Worm (Caenorhabditis elegans): ENCODE data around the gene col-73.

Gene col-73

ce11 chrII:4908160-4908559 is 35.2 kb upstream of the col-73 start:
- TF ChIP-seq C34F6.9 (tag; optimal IDR thresholded peaks at IDR 0.05) (peak; percentile 40), ztf-4 (tag; optimal IDR thresholded peaks at IDR 0.05) (peak; percentile 25), nhr-23 (tag; optimal IDR thresholded peaks at IDR 0.05) (no peak), zag-1 (tag; optimal IDR thresholded peaks at IDR 0.05) (peak; percentile 22), alr-1 (tag; optimal IDR thresholded peaks at IDR 0.05) (no peak), mdl-1 (tag; optimal IDR thresholded peaks at IDR 0.05) (no peak), Y55F3AM.14 (GFP tag; optimal IDR thresholded peaks at IDR 0.05) (peak; percentile 18), fos-1 (tag; optimal IDR thresholded peaks at IDR 0.05) (peak; percentile 10), F13H6.1 (tag; optimal IDR thresholded peaks at IDR 0.05) (peak; percentile 28), nhr-237 (tag; optimal IDR thresholded peaks at IDR 0.05) (no peak), sma-9 (GFP tag; optimal IDR thresholded peaks at IDR 0.05) (peak; percentile 25), sma-9 (tag; optimal IDR thresholded peaks at IDR 0.05) (no peak), nhr-129 (tag; optimal IDR thresholded peaks at IDR 0.05) (peak; percentile 43), lsy-2 (tag; optimal IDR thresholded peaks at IDR 0.05) (peak in 1 of 2 experiments; percentile 25), unc-55 (GFP tag; optimal IDR thresholded peaks at IDR 0.05) (peak; percentile 62), sma-3 (GFP tag; optimal IDR thresholded peaks at IDR 0.05) (peak; percentile 7)

DNA sequence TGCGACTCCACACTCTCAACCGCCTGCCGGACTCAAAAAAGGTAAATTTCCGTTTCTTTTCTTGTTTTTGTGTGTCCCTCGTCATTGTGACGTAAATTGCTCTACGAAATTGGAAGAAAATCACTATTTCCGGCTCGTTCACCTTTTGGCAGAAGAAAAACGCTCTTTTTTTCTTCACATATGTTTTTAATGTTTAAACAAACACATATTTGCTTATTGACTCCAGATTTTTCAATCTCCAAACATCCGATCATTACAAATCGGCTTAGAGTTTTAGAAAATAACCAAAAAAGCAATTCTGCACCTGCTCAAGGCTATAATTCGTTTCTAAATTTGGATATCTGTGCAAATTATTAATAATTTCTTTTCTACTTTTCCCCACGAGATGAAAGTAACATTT is 33.0 kb upstream of the col-73 start:
- no peak for TF ChIP-seq peb-1 (tag; optimal IDR thresholded peaks at IDR 0.05)
- no peak for TF ChIP-seq ztf-4 (tag; optimal IDR thresholded peaks at IDR 0.05)
- TF ChIP-seq ZK546.5 (tag; optimal IDR thresholded peaks at IDR 0.05), result no peak
- TF ChIP-seq unc-39 (tag; optimal IDR thresholded peaks at IDR 0.05), result no peak
- no peak for TF ChIP-seq lin-39 (tag; optimal IDR thresholded peaks at IDR 0.05)
- TF ChIP-seq zag-1 (tag; optimal IDR thresholded peaks at IDR 0.05), result no peak
- TF ChIP-seq ceh-16 (tag; optimal IDR thresholded peaks at IDR 0.05), result no peak
- no peak for TF ChIP-seq skn-1 (tag; optimal IDR thresholded peaks at IDR 0.05)
- no peak for TF ChIP-seq ceh-82 (tag; optimal IDR thresholded peaks at IDR 0.05)
- TF ChIP-seq egl-27 (tag; optimal IDR thresholded peaks at IDR 0.05), result no peak
- no peak for TF ChIP-seq ama-1 (optimal IDR thresholded peaks at IDR 0.05)
- no peak for TF ChIP-seq nhr-77 (tag; optimal IDR thresholded peaks at IDR 0.05)
- TF ChIP-seq ztf-1 (GFP tag; conservative IDR thresholded peaks at IDR 0.05), result no peak
- no peak for TF ChIP-seq sma-3 (GFP tag; optimal IDR thresholded peaks at IDR 0.05)
- TF ChIP-seq C34F6.9 (tag; optimal IDR thresholded peaks at IDR 0.05), result no peak
- TF ChIP-seq mab-5 (tag; optimal IDR thresholded peaks at IDR 0.05), result no peak
- no peak for TF ChIP-seq Y55F3AM.14 (GFP tag; optimal IDR thresholded peaks at IDR 0.05)
- no peak for TF ChIP-seq F13H6.1 (tag; optimal IDR thresholded peaks at IDR 0.05)

DNA sequence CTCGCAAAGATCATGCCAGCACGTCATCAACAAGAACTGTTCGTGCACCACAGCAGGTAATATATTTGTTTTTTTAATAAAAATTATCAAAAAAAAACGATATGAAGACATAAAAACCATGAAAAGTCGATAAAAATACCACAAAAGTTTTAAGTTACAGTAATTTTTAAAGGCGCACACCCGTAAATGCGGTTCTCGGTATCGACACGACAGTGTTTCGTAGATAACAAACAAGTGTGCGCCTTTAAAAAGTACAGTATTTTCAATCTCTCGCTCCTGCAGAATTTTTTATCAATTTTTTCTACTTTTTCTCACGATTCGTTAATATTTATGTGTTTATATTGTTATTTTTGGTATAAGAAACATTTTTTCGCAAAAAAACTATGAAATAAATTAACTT is 32.4 kb upstream of the col-73 start:
- TF ChIP-seq elt-3 (tag; optimal IDR thresholded peaks at IDR 0.05) (no peak), nhr-23 (tag; optimal IDR thresholded peaks at IDR 0.05) (no peak)

- TF ChIP-seq F13H6.1 (tag; optimal IDR thresholded peaks at IDR 0.05) (no peak), nhr-23 (tag; optimal IDR thresholded peaks at IDR 0.05) (no peak), ztf-11 (tag; optimal IDR thresholded peaks at IDR 0.05) (no peak), aly-2 (tag; optimal IDR thresholded peaks at IDR 0.05) (no peak), elt-3 (tag; optimal IDR thresholded peaks at IDR 0.05) (no peak), unc-39 (tag; optimal IDR thresholded peaks at IDR 0.05) (no peak)
These were observed 31.8 kb upstream of the col-73 start, which contains the start of gene btbd-10 for ce11 chrII:4904778-4905177. btbd-10 (plus strand) TSS chrII:4905008.

ce11 chrII:4904277-4904676 is 31.3 kb upstream of the col-73 start:
- TF ChIP-seq mdl-1 (tag; optimal IDR thresholded peaks at IDR 0.05) (peak; percentile 38 to 59), nhr-6 (tag; optimal IDR thresholded peaks at IDR 0.05) (peak; percentile 6), elt-1 (tag; optimal IDR thresholded peaks at IDR 0.05) (no peak), ama-1 (optimal IDR thresholded peaks at IDR 0.05) (peak; percentile 59), nhr-129 (tag; optimal IDR thresholded peaks at IDR 0.05) (peak; percentile 89), ztf-4 (tag; optimal IDR thresholded peaks at IDR 0.05) (peak; percentile 39), mab-5 (tag; optimal IDR thresholded peaks at IDR 0.05) (peak; percentile 25), nhr-21 (tag; optimal IDR thresholded peaks at IDR 0.05) (peak; percentile 31), ztf-1 (GFP tag; conservative IDR thresholded peaks at IDR 0.05) (no peak), nhr-25 (tag; optimal IDR thresholded peaks at IDR 0.05) (peak; percentile 69), sem-4 (tag; optimal IDR thresholded peaks at IDR 0.05) (peak; percentile 43), C34F6.9 (tag; optimal IDR thresholded peaks at IDR 0.05) (peak; percentile 92), F13H6.1 (tag; optimal IDR thresholded peaks at IDR 0.05) (peak; percentile 76), nhr-77 (tag; optimal IDR thresholded peaks at IDR 0.05) (no peak), lin-11 (tag; optimal IDR thresholded peaks at IDR 0.05) (peak; percentile 41), lin-13 (GFP tag; optimal IDR thresholded peaks at IDR 0.05) (peak; percentile 58), crh-2 (tag; optimal IDR thresholded peaks at IDR 0.05) (peak; percentile 87), zag-1 (tag; optimal IDR thresholded peaks at IDR 0.05) (peak; percentile 51), sma-9 (GFP tag; optimal IDR thresholded peaks at IDR 0.05) (peak; percentile 70), sma-9 (tag; optimal IDR thresholded peaks at IDR 0.05) (no peak), fos-1 (tag; optimal IDR thresholded peaks at IDR 0.05) (peak; percentile 71), unc-62 (GFP tag; optimal IDR thresholded peaks at IDR 0.05) (no peak), aly-2 (tag; optimal IDR thresholded peaks at IDR 0.05) (no peak), unc-55 (GFP tag; optimal IDR thresholded peaks at IDR 0.05) (peak; percentile 93), gmeb-1 (tag; optimal IDR thresholded peaks at IDR 0.05) (peak; percentile 71), mbf-1 (tag; optimal IDR thresholded peaks at IDR 0.05) (no peak), blmp-1 (tag; optimal IDR thresholded peaks at IDR 0.05; ENCODE audit: insufficient read depth) (no peak), snpc-4 (tag; optimal IDR thresholded peaks at IDR 0.05) (peak; percentile 64), lsy-2 (tag; optimal IDR thresholded peaks at IDR 0.05) (peak in 1 of 2 experiments; percentile 83)
